Worm (Caenorhabditis elegans) whole organism, midembryonic: ENCODE data around the gene gcy-7.

Experiments
- T22C8.4 ChIP-seq: fragments of 200-800 bp; sonication (Bioruptor generic); IDR thresholded peaks from 2 replicates; pipeline ENCODE4 v1.3.6; 2022; ENCODE audit warnings: missing genetic modification characterization, missing compliant biosample characterization
- cog-1 ChIP-seq: sonication (generic microtip); optimal IDR thresholded peaks from 2 replicates; lab custom pipeline; 2016; ENCODE audit warnings: missing genetic modification characterization, missing compliant biosample characterization
- flt-1 ChIP-seq: fragments of 200-800 bp; sonication (Bioruptor generic); IDR thresholded peaks from 2 replicates; pipeline ENCODE4 v1.3.6; 2022; ENCODE audit warnings: missing genetic modification characterization, missing compliant biosample characterization
- med-1 ChIP-seq: sonication (generic microtip); optimal IDR thresholded peaks from 2 replicates; lab custom pipeline; 2017; ENCODE audit warnings: missing genetic modification characterization, mild to moderate bottlenecking, missing compliant biosample characterization, antibody characterized with exemption, missing genetic modification reagents; ENCODE audit not compliant: insufficient read depth
- ref-1 ChIP-seq: fragments of 200-800 bp; sonication (Bioruptor generic); conservative IDR thresholded peaks from 2 replicates; pipeline ENCODE4 v1.3.6; 2022; ENCODE audit warnings: missing genetic modification reagents, missing genetic modification characterization, missing compliant biosample characterization
- ztf-23 ChIP-seq: fragments of 200-800 bp; sonication (Bioruptor generic); IDR thresholded peaks from 2 replicates; pipeline ENCODE4 v1.3.6; 2022; ENCODE audit warnings: missing genetic modification reagents, missing genetic modification characterization, missing compliant biosample characterization

DNA sequence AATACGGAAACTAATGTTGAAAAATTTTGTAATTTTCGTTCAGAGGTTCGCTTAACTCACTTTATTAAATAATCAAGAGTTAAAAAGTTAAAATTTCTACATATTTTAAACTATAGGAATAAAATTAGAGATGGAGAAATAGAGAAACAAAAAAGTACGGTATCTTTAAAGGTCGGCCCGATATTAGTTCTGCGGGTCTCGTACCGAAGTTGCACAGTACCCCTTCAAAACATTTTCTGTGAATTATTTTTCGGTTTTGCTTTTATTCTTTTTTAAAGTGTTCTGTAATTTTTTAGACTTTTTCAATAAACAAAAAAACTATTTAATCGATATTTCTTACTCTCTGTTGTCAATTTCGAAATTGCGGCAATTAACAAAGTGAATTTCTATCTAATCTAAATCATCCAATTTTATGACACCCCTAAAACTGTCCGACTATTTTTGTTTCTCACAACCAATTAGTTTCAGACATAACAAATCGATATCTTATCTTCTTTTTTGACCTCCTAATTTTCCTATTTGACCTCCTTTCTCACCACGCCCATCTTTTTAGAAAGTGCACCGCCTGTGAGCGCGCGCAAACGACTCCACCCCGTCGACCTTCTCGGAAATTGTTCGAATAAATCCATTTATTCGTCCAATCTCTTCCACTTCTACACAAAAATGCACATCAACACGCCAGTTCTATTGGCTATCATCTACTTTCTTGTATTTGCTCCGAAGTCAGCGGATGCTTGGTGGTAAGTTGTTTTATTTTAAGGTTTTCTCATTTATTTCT, 31.5 kb upstream of the gcy-7 start, which contains the start of gene mom-2:
- TF ChIP-seq T22C8.4 (GFP tag; lab: Robert Waterston, UW) (no peak), flt-1 (GFP tag; lab: Robert Waterston, UW) (no peak), ztf-23 (GFP tag; lab: Robert Waterston, UW) (no peak), med-1 (no peak), ref-1 (GFP tag; lab: Robert Waterston, UW) (no peak), cog-1 (no peak)
